Worm (Caenorhabditis elegans): Measurements from ENCODE around the gene T07F8.4.

The T07F8.4 gene

ce11 chrII:7151969-7152631, 20.3 kb upstream of the T07F8.4 start, which contains the start of gene fust-1 (continued):
- TF ChIP-seq efl-1 (optimal IDR thresholded peaks at IDR 0.05) (peak; percentile 94 to 96), efl-1 (GFP tag; optimal IDR thresholded peaks at IDR 0.05 in 1 of 2) (peak; percentile 86 to 99), ceh-88 (GFP tag; IDR thresholded peaks at IDR 0.05) (peak; percentile 81), irx-1 (tag; optimal IDR thresholded peaks at IDR 0.05) (peak; percentile 95), blmp-1 (tag; optimal IDR thresholded peaks at IDR 0.05) (peak; percentile 73), tbx-2 (tag; optimal IDR thresholded peaks at IDR 0.05) (peak; percentile 97), swsn-7 (tag; optimal IDR thresholded peaks at IDR 0.05) (peak; percentile 98), nhr-19 (GFP tag; conservative IDR thresholded peaks at IDR 0.05) (peak; percentile 97), alr-1 (tag; optimal IDR thresholded peaks at IDR 0.05; ENCODE audit: borderline replicate concordance) (no peak), mef-2 (tag; optimal IDR thresholded peaks at IDR 0.05) (peak; percentile 75), ama-1 (optimal IDR thresholded peaks at IDR 0.05) (peak; percentile 89), ces-1 (GFP tag; optimal IDR thresholded peaks at IDR 0.05) (no peak), C34B4.2 (tag; optimal IDR thresholded peaks at IDR 0.05) (peak; percentile 50), unc-62 (GFP tag; optimal IDR thresholded peaks at IDR 0.05) (peak; percentile 47), hpl-2 (GFP tag; optimal IDR thresholded peaks at IDR 0.05) (peak; percentile 86), ceh-8 (GFP tag; optimal IDR thresholded peaks at IDR 0.05) (peak; percentile 95), zip-4 (GFP tag; optimal IDR thresholded peaks at IDR 0.05) (peak; percentile 88), hlh-4 (tag; optimal IDR thresholded peaks at IDR 0.05) (no peak), C04F5.9 (tag; optimal IDR thresholded peaks at IDR 0.05) (peak; percentile 93), egl-13 (tag; optimal IDR thresholded peaks at IDR 0.05) (peak; percentile 93), lin-39 (tag; optimal IDR thresholded peaks at IDR 0.05) (peak; percentile 96), nhr-11 (tag; optimal IDR thresholded peaks at IDR 0.05) (peak; percentile 95), ets-5 (GFP tag; IDR thresholded peaks at IDR 0.05) (no peak), lin-14 (GFP tag; optimal IDR thresholded peaks at IDR 0.05) (peak; percentile 97), unc-86 (tag; optimal IDR thresholded peaks at IDR 0.05) (peak; percentile 95), ztf-4 (tag; optimal IDR thresholded peaks at IDR 0.05) (peak; percentile 93), fkh-8 (tag; optimal IDR thresholded peaks at IDR 0.05) (peak; percentile 94), nhr-47 (tag; optimal IDR thresholded peaks at IDR 0.05) (peak; percentile 98), skn-1 (tag; optimal IDR thresholded peaks at IDR 0.05) (peak; percentile 98), efl-3 (GFP tag; optimal IDR thresholded peaks at IDR 0.05) (peak; percentile 70), fkh-10 (GFP tag; optimal IDR thresholded peaks at IDR 0.05) (peak; percentile 74), pax-3 (tag; optimal IDR thresholded peaks at IDR 0.05) (peak; percentile 92), lin-15B (tag; optimal IDR thresholded peaks at IDR 0.05) (peak; percentile 90), aly-2 (tag; optimal IDR thresholded peaks at IDR 0.05) (peak; percentile 94), sox-4 (tag; optimal IDR thresholded peaks at IDR 0.05) (peak; percentile 93), unc-98 (GFP tag; IDR thresholded peaks at IDR 0.05) (peak; percentile 83), elt-2 (tag; optimal IDR thresholded peaks at IDR 0.05) (peak; percentile 93), xbp-1 (tag; optimal IDR thresholded peaks at IDR 0.05) (peak; percentile 96), mdl-1 (tag; optimal IDR thresholded peaks at IDR 0.05) (peak in 1 of 2 experiments; percentile 88), nhr-12 (tag; optimal IDR thresholded peaks at IDR 0.05) (no peak), nhr-28 (tag; optimal IDR thresholded peaks at IDR 0.05) (peak; percentile 4), pqm-1 (tag; optimal IDR thresholded peaks at IDR 0.05) (no peak), nhr-85 (tag) (peak; percentile 99), nhr-76 (tag; optimal IDR thresholded peaks at IDR 0.05) (no peak), pag-3 (tag; optimal IDR thresholded peaks at IDR 0.05; ENCODE audit: borderline replicate concordance, insufficient read depth) (peak; percentile 75), isw-1 (GFP tag; IDR thresholded peaks at IDR 0.05) (peak; percentile 97), nhr-71 (tag; optimal IDR thresholded peaks at IDR 0.05) (peak; percentile 98), ceh-63 (GFP tag; optimal IDR thresholded peaks at IDR 0.05) (peak; percentile 48), fos-1 (tag; optimal IDR thresholded peaks at IDR 0.05) (peak; percentile 87), elt-3 (tag; optimal IDR thresholded peaks at IDR 0.05) (peak in 5 of 6 experiments; percentile 89 to 98 (median 94)), fkh-4 (tag; optimal IDR thresholded peaks at IDR 0.05; ENCODE audit: borderline replicate concordance) (peak; percentile 81), C16A3.4 (tag; optimal IDR thresholded peaks at IDR 0.05) (peak; percentile 96), mab-9 (GFP tag; IDR thresholded peaks at IDR 0.05) (peak; percentile 94)

Measured in whole organism, L1 larva.